Worm (Caenorhabditis elegans) whole organism, L1 larva: ENCODE data around the gene cyp-14A4.

Source experiments
- C34B4.2 ChIP-seq: sonication (generic microtip); optimal IDR thresholded peaks from 2 replicates; lab custom pipeline; 2017; ENCODE audit warnings: mild to moderate bottlenecking, missing genetic modification characterization, missing compliant biosample characterization
- aha-1 ChIP-seq: fragments of 150-350 bp; optimal IDR thresholded peaks from 2 replicates; lab custom pipeline; 2014; ENCODE audit warnings: missing biosample characterization, missing genetic modification characterization
- aly-2 ChIP-seq: fragments of 150-350 bp; optimal IDR thresholded peaks from 2 replicates; lab custom pipeline; 2014; ENCODE audit warnings: missing biosample characterization, missing genetic modification characterization
- ama-1 ChIP-seq: fragments of 150-350 bp; optimal IDR thresholded peaks from 2 replicates; lab custom pipeline; 2014
- ceh-63 ChIP-seq: fragments of 200-800 bp; sonication (Bioruptor generic); optimal IDR thresholded peaks from 2 replicates; lab custom pipeline; 2018; ENCODE audit warnings: mild to moderate bottlenecking, missing genetic modification characterization, missing compliant biosample characterization
- ceh-8 ChIP-seq: fragments of 200-800 bp; sonication (Bioruptor generic); optimal IDR thresholded peaks from 2 replicates; lab custom pipeline; 2018; ENCODE audit warnings: mild to moderate bottlenecking, missing genetic modification characterization, moderate library complexity, missing compliant biosample characterization
- ceh-88 ChIP-seq: fragments of 200-800 bp; sonication (Bioruptor generic); IDR thresholded peaks from 2 replicates; pipeline ENCODE4 v1.3.6; 2022; ENCODE audit warnings: missing genetic modification characterization, missing compliant biosample characterization
- ceh-90 ChIP-seq: sonication (generic microtip); optimal IDR thresholded peaks from 2 replicates; lab custom pipeline; 2016; ENCODE audit warnings: missing genetic modification characterization, missing compliant biosample characterization
- ces-1 ChIP-seq: fragments of 150-350 bp; optimal IDR thresholded peaks from 2 replicates; lab custom pipeline; 2014; ENCODE audit warnings: missing biosample characterization, missing genetic modification reagents, missing genetic modification characterization
- dsc-1 ChIP-seq: sonication (generic microtip); optimal IDR thresholded peaks from 2 replicates; lab custom pipeline; 2016; ENCODE audit warnings: mild to moderate bottlenecking, missing genetic modification characterization, missing compliant biosample characterization
- efl-1 ChIP-seq, 4 experiments: fragments of 150-350 bp; optimal IDR thresholded peaks in 3 of 4; peaks in 1 of 4; 1 replicate in 1 of 4; 2 replicates in 3 of 4; lab custom pipeline; 2014; ENCODE audit warnings: missing biosample characterization in 2 of 4, missing genetic modification characterization in 2 of 4, missing genetic modification reagents in 2 of 4
- fkh-10 ChIP-seq: sonication (generic microtip); optimal IDR thresholded peaks from 2 replicates; lab custom pipeline; 2017; ENCODE audit warnings: missing biosample characterization, missing genetic modification reagents, missing genetic modification characterization
- fkh-4 ChIP-seq: sonication (generic microtip); optimal IDR thresholded peaks from 2 replicates; lab custom pipeline; 2016; ENCODE audit warnings: missing compliant biosample characterization, missing genetic modification characterization, borderline replicate concordance
- fos-1 ChIP-seq: fragments of 150-350 bp; optimal IDR thresholded peaks from 2 replicates; lab custom pipeline; 2014; ENCODE audit warnings: missing biosample characterization, missing genetic modification characterization
- hlh-17 ChIP-seq: fragments of 200-800 bp; sonication (Bioruptor generic); optimal IDR thresholded peaks from 2 replicates; lab custom pipeline; 2018; ENCODE audit warnings: missing genetic modification characterization, mild to moderate bottlenecking, missing compliant biosample characterization, moderate library complexity, borderline replicate concordance
- hpl-2 ChIP-seq: fragments of 150-350 bp; optimal IDR thresholded peaks from 2 replicates; lab custom pipeline; 2014; ENCODE audit warnings: missing biosample characterization, missing genetic modification reagents, missing genetic modification characterization
- irx-1 ChIP-seq: sonication (generic microtip); optimal IDR thresholded peaks from 2 replicates; lab custom pipeline; 2016; ENCODE audit warnings: missing genetic modification characterization, missing compliant biosample characterization
- lin-14 ChIP-seq: fragments of 200-800 bp; sonication (Bioruptor generic); optimal IDR thresholded peaks from 2 replicates; lab custom pipeline; 2018; ENCODE audit warnings: mild to moderate bottlenecking, missing genetic modification characterization, moderate library complexity, missing compliant biosample characterization
- lin-39 ChIP-seq: fragments of 150-350 bp; optimal IDR thresholded peaks from 2 replicates; lab custom pipeline; 2014; ENCODE audit warnings: missing biosample characterization, missing genetic modification reagents, missing genetic modification characterization
- lir-3 ChIP-seq: sonication (generic microtip); optimal IDR thresholded peaks from 2 replicates; lab custom pipeline; 2016; ENCODE audit warnings: mild to moderate bottlenecking, missing genetic modification characterization, moderate library complexity, missing compliant biosample characterization; ENCODE audit not compliant: poor library complexity
- lsy-2 ChIP-seq, 2 experiments: fragments of 150-350 bp; optimal IDR thresholded peaks; 2 replicates each; lab custom pipeline; 2014; ENCODE audit warnings: missing biosample characterization in 2 of 2, missing genetic modification characterization in 2 of 2
- mdl-1 ChIP-seq, 2 experiments: fragments of 150-350 bp; optimal IDR thresholded peaks; 2 replicates each; lab custom pipeline; 2014 to 2017; ENCODE audit warnings: missing biosample characterization in 2 of 2, missing genetic modification characterization in 2 of 2, inconsistent platforms in 1 of 2
- nhr-28 ChIP-seq: fragments of 150-350 bp; optimal IDR thresholded peaks from 2 replicates; lab custom pipeline; 2014; ENCODE audit warnings: missing biosample characterization, missing genetic modification characterization
- pag-3 ChIP-seq: sonication (generic microtip); optimal IDR thresholded peaks from 2 replicates; lab custom pipeline; 2017; ENCODE audit warnings: missing genetic modification characterization, mild to moderate bottlenecking, missing compliant biosample characterization, antibody characterized with exemption, borderline replicate concordance; ENCODE audit not compliant: insufficient read depth
- pax-3 ChIP-seq: fragments of 200-800 bp; sonication (Bioruptor generic); optimal IDR thresholded peaks from 2 replicates; lab custom pipeline; 2018; ENCODE audit warnings: mild to moderate bottlenecking, missing genetic modification characterization, moderate library complexity, missing compliant biosample characterization
- pqm-1 ChIP-seq: sonication (generic microtip); optimal IDR thresholded peaks from 3 replicates; lab custom pipeline; 2017; ENCODE audit warnings: missing biosample characterization, missing genetic modification characterization
- snpc-4 ChIP-seq: fragments of 150-350 bp; optimal IDR thresholded peaks from 2 replicates; lab custom pipeline; 2014; ENCODE audit warnings: missing biosample characterization, missing genetic modification characterization
- swsn-7 ChIP-seq: sonication (generic microtip); optimal IDR thresholded peaks from 2 replicates; lab custom pipeline; 2016; ENCODE audit warnings: missing genetic modification characterization, missing compliant biosample characterization
- tbx-2 ChIP-seq: sonication (generic microtip); optimal IDR thresholded peaks from 2 replicates; lab custom pipeline; 2016; ENCODE audit warnings: missing genetic modification characterization, missing compliant biosample characterization
- unc-130 ChIP-seq: fragments of 150-350 bp; optimal IDR thresholded peaks from 2 replicates; lab custom pipeline; 2017; ENCODE audit warnings: missing biosample characterization, missing genetic modification characterization, inconsistent platforms
- unc-62 ChIP-seq: fragments of 150-350 bp; optimal IDR thresholded peaks from 2 replicates; lab custom pipeline; 2014; ENCODE audit warnings: missing biosample characterization, missing genetic modification reagents, missing genetic modification characterization
- zip-4 ChIP-seq: fragments of 200-800 bp; sonication (Bioruptor generic); optimal IDR thresholded peaks from 2 replicates; lab custom pipeline; 2018; ENCODE audit warnings: mild to moderate bottlenecking, missing genetic modification characterization, moderate library complexity, missing compliant biosample characterization
- ztf-11 ChIP-seq, 2 experiments: sonication (generic microtip); optimal IDR thresholded peaks; 2 replicates each; lab custom pipeline; 2016 to 2017; ENCODE audit warnings: missing genetic modification characterization in 2 of 2, missing biosample characterization in 1 of 2, missing compliant biosample characterization in 1 of 2

The cyp-14A4 gene

DNA sequence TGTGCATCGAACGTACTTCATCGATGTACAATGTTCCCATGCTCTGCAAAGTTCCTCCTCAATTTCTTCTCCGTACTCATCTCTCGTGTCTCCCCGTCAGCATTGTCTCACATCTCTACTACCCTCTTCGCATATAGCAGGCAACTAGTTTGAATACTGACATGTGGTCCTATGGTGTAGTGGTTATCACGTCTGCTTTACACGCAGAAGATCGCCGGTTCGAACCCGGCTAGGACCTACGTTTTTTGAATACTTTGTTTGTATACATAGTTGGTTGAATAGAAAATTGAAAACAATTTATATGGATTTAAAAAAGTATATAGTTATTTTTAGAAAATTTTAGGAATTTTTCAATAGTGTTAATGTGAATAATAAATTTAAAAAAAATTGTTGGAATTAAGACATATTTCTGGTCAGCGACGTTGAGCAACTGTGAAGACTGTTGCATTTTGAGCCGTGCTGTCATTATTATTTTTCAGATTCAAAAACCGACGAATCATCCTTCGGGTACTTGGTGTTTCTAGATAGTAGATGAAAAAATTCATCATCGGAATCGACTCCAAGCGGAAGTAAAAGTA lies 23.0 kb upstream of the cyp-14A4 start (continued):
- TF ChIP-seq pag-3 (tag; lab: Kevin White, UChicago) = no peak

DNA sequence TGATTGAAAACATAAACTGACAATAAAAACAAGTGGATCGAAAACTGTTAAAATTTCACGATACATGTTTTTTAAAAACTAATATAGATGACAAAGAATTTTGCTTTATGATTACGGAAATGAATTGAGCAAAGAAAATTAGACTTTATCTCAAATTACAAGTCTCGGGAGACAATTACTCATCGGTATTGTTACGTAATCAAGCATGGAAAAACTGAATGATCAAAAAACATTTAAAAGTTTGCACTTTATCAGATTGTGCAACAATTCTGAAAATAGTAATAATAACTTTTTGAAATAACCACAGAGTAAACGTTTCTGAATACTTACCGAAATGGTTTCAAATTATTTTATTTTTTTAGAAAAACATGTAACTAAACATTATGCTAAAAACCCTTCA lies 21.8 kb upstream of the cyp-14A4 start, which contains the start of gene srd-43:
Gene srd-43 (minus strand): TSS at position 66 of the 400 bp plus-strand sequence.
- no peak for TF ChIP-seq nhr-28
- peak; percentile 33 for TF ChIP-seq ceh-8

DNA sequence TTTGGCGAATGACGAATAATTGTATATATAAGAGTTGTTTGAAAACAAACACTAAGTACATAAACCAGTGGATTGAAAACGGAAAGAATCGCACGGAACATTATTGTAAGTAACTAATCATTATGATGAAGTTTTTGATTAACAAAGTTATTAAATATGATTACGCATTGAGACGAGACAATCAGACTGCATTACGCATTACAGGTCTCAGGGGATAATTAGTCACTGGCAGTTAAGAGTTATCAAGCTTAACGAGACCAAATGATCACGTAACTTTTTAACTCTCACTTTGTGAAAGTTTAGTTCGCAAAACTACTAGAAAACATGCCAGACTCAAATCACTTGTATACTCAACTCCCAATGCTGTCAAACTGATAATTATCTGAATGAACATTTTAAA lies 19.4 kb upstream of the cyp-14A4 start, which contains the start of gene srd-42:
Gene srd-42 (minus strand): TSS at position 101 of the 400 bp plus-strand sequence.
- TF ChIP-seq snpc-4 (no peak), dsc-1 (tag; lab: Kevin White, UChicago) (no peak), ces-1 (GFP tag; lab: Kevin White, UChicago) (no peak), ceh-90 (tag; lab: Kevin White, UChicago) (no peak), tbx-2 (tag; lab: Kevin White, UChicago) (no peak), ceh-8 (peak; percentile 69)

DNA sequence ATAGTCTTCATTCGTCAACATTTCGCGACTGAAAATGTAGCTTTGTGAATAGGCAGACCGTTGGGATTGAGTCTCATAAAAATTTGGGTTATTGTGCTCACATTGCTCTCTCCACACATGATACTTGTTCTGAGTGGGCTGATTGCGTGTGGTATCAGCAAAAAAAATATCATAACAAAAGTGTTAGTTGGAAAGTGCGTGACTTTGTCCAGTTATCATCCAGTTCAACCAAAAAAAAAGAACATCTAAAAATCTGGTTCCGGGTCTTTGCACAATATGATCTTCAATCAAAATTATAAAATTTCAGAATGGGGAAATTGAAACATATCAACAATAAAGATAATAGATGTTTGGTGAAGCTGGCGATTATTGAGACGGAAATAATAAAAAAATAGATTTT lies 16.5 kb upstream of the cyp-14A4 start, which contains the start of gene srd-39:
Gene srd-39 (minus strand): TSS at position 101 of the 400 bp plus-strand sequence.
- TF ChIP-seq fkh-10 (GFP tag; lab: Kevin White, UChicago) = no peak
- no peak for TF ChIP-seq hpl-2 (GFP tag; lab: Kevin White, UChicago)
- TF ChIP-seq efl-1 (optimal IDR thresholded peaks at IDR 0.05; lab: Kevin White, UChicago) = no peak
- TF ChIP-seq efl-1 (GFP tag; optimal IDR thresholded peaks at IDR 0.05 in 1 of 2; lab: Kevin White, UChicago) = peak in 1 of 2 experiments; percentile 74
- TF ChIP-seq ama-1 (lab: Kevin White, UChicago) = no peak

DNA sequence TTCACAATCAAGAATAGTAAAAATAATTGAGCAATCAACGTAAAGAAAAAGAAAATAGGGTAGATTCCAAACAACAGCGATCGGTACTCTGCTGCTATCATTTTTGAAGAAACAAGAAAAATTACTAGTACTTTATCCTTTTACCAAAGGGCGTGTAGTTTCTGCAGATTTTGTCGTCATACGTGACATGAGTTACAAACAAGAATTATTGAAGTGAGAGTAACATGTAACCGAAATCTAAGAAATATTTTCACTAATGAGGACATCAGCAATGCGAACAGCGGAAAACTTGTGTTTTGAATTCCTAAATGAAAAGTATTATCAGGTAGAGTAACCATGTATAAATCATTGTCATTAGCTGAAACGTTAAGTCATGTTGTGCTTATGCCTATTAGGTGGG lies 10.7 kb upstream of the cyp-14A4 start, which contains the start of gene srd-36:
Gene srd-36 (minus strand): TSS at position 101 of the 400 bp plus-strand sequence.
- TF ChIP-seq hlh-17 (GFP tag; lab: Kevin White, UChicago) (no peak), irx-1 (tag; lab: Kevin White, UChicago) (no peak), aha-1 (no peak), fos-1 (no peak), aly-2 (no peak)

DNA sequence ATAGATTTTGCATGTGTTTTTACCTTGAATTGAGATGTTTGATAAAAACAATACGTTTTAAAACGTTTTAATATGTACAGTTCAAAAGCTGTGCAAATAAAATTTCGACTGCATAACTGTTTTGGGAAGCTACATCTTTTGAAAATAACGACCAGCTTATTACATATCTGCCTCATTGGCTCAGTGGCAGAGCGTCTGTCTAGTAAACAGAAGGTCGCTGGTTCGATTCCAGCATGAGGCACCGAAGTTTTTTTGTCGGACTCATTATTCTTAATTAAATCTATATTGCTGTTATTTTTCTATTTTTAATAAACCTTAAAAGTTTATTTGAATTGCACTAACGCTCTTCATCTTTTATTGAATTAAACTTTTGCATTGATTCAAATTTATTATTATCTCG lies 9.0 kb upstream of the cyp-14A4 start:
- no peak for TF ChIP-seq lir-3 (tag; lab: Kevin White, UChicago)
- TF ChIP-seq lin-14 = no peak
- TF ChIP-seq zip-4 (GFP tag; lab: Kevin White, UChicago) = no peak
- TF ChIP-seq dsc-1 (tag; lab: Kevin White, UChicago) = no peak
- TF ChIP-seq, all 84 proteins: peak for 0

DNA sequence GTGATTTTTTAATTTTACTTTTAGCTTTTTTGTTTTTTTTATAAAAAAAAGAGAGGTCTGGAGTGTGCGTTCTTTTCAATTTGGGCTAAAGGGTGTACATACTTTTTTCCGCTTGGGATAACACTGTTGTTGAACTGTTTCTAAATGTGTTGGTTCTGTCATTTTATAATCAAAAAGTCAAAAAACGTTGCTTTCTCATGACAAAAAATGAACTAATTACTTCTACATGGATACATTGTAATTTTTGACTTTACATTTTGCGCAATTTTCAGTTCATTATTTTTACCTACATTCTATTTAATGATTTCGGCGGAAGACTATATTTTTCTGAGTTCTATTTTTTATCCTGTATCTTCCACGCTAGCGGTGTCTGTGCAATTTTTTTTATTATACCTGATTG lies 7.5 kb upstream of the cyp-14A4 start, which contains the start of gene srd-38:
Gene srd-38 (plus strand): TSS at position 301 of the 400 bp plus-strand sequence.
- no peak for TF ChIP-seq lin-14
- no peak for TF ChIP-seq unc-130 (tag; lab: Kevin White, UChicago)
- no peak for TF ChIP-seq mdl-1 (tag; optimal IDR thresholded peaks at IDR 0.05; lab: Kevin White, UChicago)
- no peak for TF ChIP-seq ceh-63
- TF ChIP-seq lsy-2 (tag; optimal IDR thresholded peaks at IDR 0.05; lab: Kevin White, UChicago) = no peak
- TF ChIP-seq fos-1 = no peak
- TF ChIP-seq irx-1 (tag; lab: Kevin White, UChicago) = no peak
- TF ChIP-seq ceh-88 (GFP tag; lab: Robert Waterston, UW) = no peak
- no peak for TF ChIP-seq ztf-11 (tag; optimal IDR thresholded peaks at IDR 0.05; lab: Kevin White, UChicago)
- no peak for TF ChIP-seq pqm-1 (tag; lab: Kevin White, UChicago)
- no peak for TF ChIP-seq lin-39
- no peak for TF ChIP-seq unc-62
- no peak for TF ChIP-seq aly-2
- no peak for TF ChIP-seq swsn-7 (tag; lab: Kevin White, UChicago)
- no peak for TF ChIP-seq pax-3 (tag; lab: Kevin White, UChicago)
- no peak for TF ChIP-seq fkh-4 (tag; lab: Kevin White, UChicago)
- no peak for TF ChIP-seq C34B4.2
